Worm (Caenorhabditis elegans) whole organism, young adult: ENCODE results near the gene F53F4.4.

Source experiments
- B0019.2 ChIP-seq: fragments of 200-800 bp; sonication (Bioruptor generic); conservative IDR thresholded peaks from 2 replicates; pipeline ENCODE4 v1.3.6; 2022; ENCODE audit warnings: missing genetic modification reagents, missing genetic modification characterization, missing compliant biosample characterization
- B0261.1 ChIP-seq: sonication (generic microtip); optimal IDR thresholded peaks from 2 replicates; lab custom pipeline; 2016; ENCODE audit warnings: mild to moderate bottlenecking, missing genetic modification characterization, moderate library complexity, missing compliant biosample characterization
- B0336.3 ChIP-seq: fragments of 200-800 bp; sonication (Bioruptor generic); IDR thresholded peaks from 2 replicates; pipeline ENCODE4 v1.3.6; 2022; ENCODE audit warnings: missing genetic modification characterization, missing compliant biosample characterization
- C17E4.6 ChIP-seq: fragments of 200-800 bp; sonication (Bioruptor generic); IDR thresholded peaks from 2 replicates; pipeline ENCODE4 v1.3.6; 2022; ENCODE audit warnings: missing genetic modification reagents, missing genetic modification characterization, missing compliant biosample characterization
- D2030.7 ChIP-seq: fragments of 200-800 bp; sonication (Bioruptor generic); IDR thresholded peaks from 2 replicates; pipeline ENCODE4 v1.3.6; 2022; ENCODE audit warnings: missing genetic modification reagents, missing genetic modification characterization, missing compliant biosample characterization
- F22D6.2 ChIP-seq: sonication (generic microtip); optimal IDR thresholded peaks from 2 replicates; lab custom pipeline; 2016; ENCODE audit warnings: mild to moderate bottlenecking, missing genetic modification characterization, missing compliant biosample characterization
- F23B12.7 ChIP-seq: sonication (generic microtip); optimal IDR thresholded peaks from 2 replicates; lab custom pipeline; 2017; ENCODE audit warnings: missing genetic modification characterization, mild to moderate bottlenecking, missing compliant biosample characterization, antibody characterized with exemption, moderate library complexity; ENCODE audit not compliant: insufficient read depth
- F33H1.4 ChIP-seq: fragments of 200-800 bp; sonication (Bioruptor generic); IDR thresholded peaks from 2 replicates; pipeline ENCODE4 v1.3.6; 2022; ENCODE audit warnings: missing genetic modification reagents, missing genetic modification characterization, missing compliant biosample characterization
- F49E8.2 ChIP-seq: sonication (generic microtip); optimal IDR thresholded peaks from 3 replicates; lab custom pipeline; 2017; ENCODE audit warnings: missing genetic modification characterization, mild to moderate bottlenecking, missing compliant biosample characterization, antibody characterized with exemption, moderate library complexity; ENCODE audit not compliant: insufficient read depth
- F55B11.4 ChIP-seq: sonication (generic microtip); optimal IDR thresholded peaks from 2 replicates; lab custom pipeline; 2016; ENCODE audit warnings: missing compliant biosample characterization, missing genetic modification characterization, borderline replicate concordance; ENCODE audit not compliant: insufficient read depth
- F57A8.1 ChIP-seq: fragments of 200-800 bp; sonication (Bioruptor generic); optimal IDR thresholded peaks from 2 replicates; lab custom pipeline; 2018; ENCODE audit warnings: mild to moderate bottlenecking, missing genetic modification characterization, moderate library complexity, missing compliant biosample characterization
- K12H6.12 ChIP-seq: fragments of 200-800 bp; sonication (Bioruptor generic); optimal IDR thresholded peaks from 2 replicates; lab custom pipeline; 2018; ENCODE audit warnings: mild to moderate bottlenecking, missing genetic modification characterization, missing compliant biosample characterization
- T07F8.4 ChIP-seq: sonication (generic microtip); optimal IDR thresholded peaks from 2 replicates; lab custom pipeline; 2016; ENCODE audit warnings: mild to moderate bottlenecking, missing genetic modification characterization, moderate library complexity, missing compliant biosample characterization
- T26A5.8 ChIP-seq: sonication (generic microtip); optimal IDR thresholded peaks from 2 replicates; lab custom pipeline; 2016; ENCODE audit warnings: missing genetic modification characterization, missing compliant biosample characterization
- Y53F4B.3 ChIP-seq: fragments of 200-800 bp; sonication (Bioruptor generic); IDR thresholded peaks from 2 replicates; pipeline ENCODE4 v1.3.6; 2022; ENCODE audit warnings: missing genetic modification reagents, missing genetic modification characterization, missing compliant biosample characterization
- Y53G8AR.9 ChIP-seq: fragments of 200-800 bp; sonication (Bioruptor generic); conservative IDR thresholded peaks from 2 replicates; pipeline ENCODE4 v1.3.6; 2022; ENCODE audit warnings: missing genetic modification reagents, missing genetic modification characterization, missing compliant biosample characterization
- Y67H2A.10 ChIP-seq: fragments of 200-800 bp; sonication (Bioruptor generic); conservative IDR thresholded peaks from 2 replicates; pipeline ENCODE4 v1.3.6; 2022; ENCODE audit warnings: missing genetic modification reagents, missing genetic modification characterization, missing compliant biosample characterization
- Y95B8A.8 ChIP-seq: fragments of 200-800 bp; sonication (Bioruptor generic); IDR thresholded peaks from 2 replicates; pipeline ENCODE4 v1.3.6; 2022; ENCODE audit warnings: missing genetic modification reagents, missing genetic modification characterization, missing compliant biosample characterization
- bed-2 ChIP-seq: fragments of 200-800 bp; sonication (Bioruptor generic); IDR thresholded peaks from 2 replicates; pipeline ENCODE4 v1.3.6; 2022; ENCODE audit warnings: missing genetic modification reagents, missing genetic modification characterization, missing compliant biosample characterization
- cebp-1 ChIP-seq, 2 experiments: fragments of 200-800 bp in 1 of 2; sonication (Bioruptor generic) in 1 of 2; sonication (generic microtip) in 1 of 2; IDR thresholded peaks in 1 of 2; optimal IDR thresholded peaks in 1 of 2; 2 replicates each; pipeline versions ENCODE4 v1.3.6 to Lab custom; 2017 to 2022; ENCODE audit warnings: missing compliant biosample characterization in 2 of 2, missing genetic modification characterization in 2 of 2, mild to moderate bottlenecking in 1 of 2, missing genetic modification reagents in 1 of 2, moderate library complexity in 1 of 2
- ceh-58 ChIP-seq: fragments of 200-800 bp; sonication (Bioruptor generic); IDR thresholded peaks from 2 replicates; pipeline ENCODE4 v1.3.6; 2022; ENCODE audit warnings: missing genetic modification characterization, missing compliant biosample characterization
- ceh-91 ChIP-seq: fragments of 200-800 bp; sonication (Bioruptor generic); IDR thresholded peaks from 2 replicates; pipeline ENCODE4 v1.3.6; 2022; ENCODE audit warnings: missing genetic modification reagents, missing genetic modification characterization, missing compliant biosample characterization
- die-1 ChIP-seq: sonication (generic microtip); optimal IDR thresholded peaks from 2 replicates; lab custom pipeline; 2016; ENCODE audit warnings: missing genotype, mild to moderate bottlenecking, missing genetic modification characterization, missing compliant biosample characterization
- dox-1 ChIP-seq: fragments of 200-800 bp; sonication (Bioruptor generic); IDR thresholded peaks from 2 replicates; pipeline ENCODE4 v1.3.6; 2022; ENCODE audit warnings: missing genetic modification reagents, missing genetic modification characterization, missing compliant biosample characterization
- dpff-1 ChIP-seq: sonication (generic microtip); optimal IDR thresholded peaks from 2 replicates; lab custom pipeline; 2017; ENCODE audit warnings: mild to moderate bottlenecking, missing genetic modification characterization, missing compliant biosample characterization
- dpl-1 ChIP-seq: fragments of 150-350 bp; optimal IDR thresholded peaks from 2 replicates; lab custom pipeline; 2014; ENCODE audit warnings: missing biosample characterization, missing genetic modification reagents, missing genetic modification characterization
- egl-18 ChIP-seq: fragments of 200-800 bp; sonication (Bioruptor generic); IDR thresholded peaks from 2 replicates; pipeline ENCODE4 v1.3.6; 2022; ENCODE audit warnings: missing genetic modification reagents, missing genetic modification characterization, missing compliant biosample characterization
- ekl-4 ChIP-seq: fragments of 200-800 bp; sonication (Bioruptor generic); IDR thresholded peaks from 2 replicates; pipeline ENCODE4 v1.3.6; 2022; ENCODE audit warnings: missing genetic modification reagents, missing genetic modification characterization, missing compliant biosample characterization
- fkh-3 ChIP-seq: sonication (generic microtip); optimal IDR thresholded peaks from 2 replicates; lab custom pipeline; 2016; ENCODE audit warnings: mild to moderate bottlenecking, missing genetic modification characterization, missing compliant biosample characterization
- hmg-1.2 ChIP-seq: fragments of 200-800 bp; sonication (Bioruptor generic); IDR thresholded peaks from 2 replicates; pipeline ENCODE4 v1.3.6; 2022; ENCODE audit warnings: missing genetic modification reagents, missing genetic modification characterization, missing compliant biosample characterization
- hsf-1 ChIP-seq: fragments of 200-800 bp; sonication (Bioruptor generic); IDR thresholded peaks from 2 replicates; pipeline ENCODE4 v1.3.6; 2022; ENCODE audit warnings: missing genetic modification reagents, missing genetic modification characterization, missing compliant biosample characterization
- let-526 ChIP-seq: fragments of 200-800 bp; sonication (Bioruptor generic); IDR thresholded peaks from 2 replicates; pipeline ENCODE4 v1.3.6; 2022; ENCODE audit warnings: missing genetic modification reagents, missing genetic modification characterization, missing compliant biosample characterization
- lin-26 ChIP-seq: fragments of 200-800 bp; sonication (Bioruptor generic); IDR thresholded peaks from 2 replicates; pipeline ENCODE4 v1.3.6; 2022; ENCODE audit warnings: missing genetic modification reagents, missing genetic modification characterization, missing compliant biosample characterization
- lin-35 ChIP-seq, 3 experiments: fragments of 150-350 bp in 2 of 3; sonication (generic microtip) in 1 of 3; optimal IDR thresholded peaks; 2 replicates each; lab custom pipeline; 2014 to 2018; ENCODE audit warnings: missing biosample characterization in 3 of 3, missing genetic modification characterization in 3 of 3, missing genetic modification reagents in 3 of 3
- lsl-1 ChIP-seq: fragments of 200-800 bp; sonication (Bioruptor generic); optimal IDR thresholded peaks from 2 replicates; lab custom pipeline; 2018; ENCODE audit warnings: mild to moderate bottlenecking, missing genetic modification characterization, moderate library complexity, missing compliant biosample characterization
- madf-6 ChIP-seq: fragments of 200-800 bp; sonication (Bioruptor generic); IDR thresholded peaks from 2 replicates; pipeline ENCODE4 v1.3.6; 2022; ENCODE audit warnings: missing genetic modification reagents, missing genetic modification characterization, missing compliant biosample characterization
- mcd-1 ChIP-seq: fragments of 200-800 bp; sonication (Bioruptor generic); IDR thresholded peaks from 2 replicates; pipeline ENCODE4 v1.3.6; 2022; ENCODE audit warnings: missing genetic modification reagents, missing genetic modification characterization, missing compliant biosample characterization
- nfya-1 ChIP-seq: sonication (generic microtip); optimal IDR thresholded peaks from 2 replicates; lab custom pipeline; 2017; ENCODE audit warnings: antibody characterized with exemption, missing compliant biosample characterization, missing genetic modification characterization, borderline replicate concordance; ENCODE audit not compliant: insufficient read depth
- nfya-2 ChIP-seq: fragments of 200-800 bp; sonication (Bioruptor generic); IDR thresholded peaks from 2 replicates; pipeline ENCODE4 v1.3.6; 2022; ENCODE audit warnings: missing genetic modification reagents, missing genetic modification characterization, missing compliant biosample characterization
- nhr-179 ChIP-seq: sonication (generic microtip); optimal IDR thresholded peaks from 2 replicates; lab custom pipeline; 2016; ENCODE audit warnings: mild to moderate bottlenecking, missing genetic modification characterization, missing compliant biosample characterization
- sdz-38 ChIP-seq: sonication (generic microtip); optimal IDR thresholded peaks from 2 replicates; lab custom pipeline; 2016; ENCODE audit warnings: missing genotype, missing genetic modification characterization, missing compliant biosample characterization
- sea-2 ChIP-seq: fragments of 200-800 bp; sonication (Bioruptor generic); IDR thresholded peaks from 2 replicates; pipeline ENCODE4 v1.3.6; 2022; ENCODE audit warnings: missing genetic modification characterization, missing compliant biosample characterization
- somi-1 ChIP-seq: fragments of 200-800 bp; sonication (Bioruptor generic); optimal IDR thresholded peaks from 2 replicates; lab custom pipeline; 2018; ENCODE audit warnings: mild to moderate bottlenecking, missing genetic modification characterization, missing compliant biosample characterization
- unc-130 ChIP-seq: sonication (generic microtip); optimal IDR thresholded peaks from 2 replicates; lab custom pipeline; 2016; ENCODE audit warnings: missing genetic modification reagents, missing genetic modification characterization, missing compliant biosample characterization
- zfh-2 ChIP-seq: fragments of 200-800 bp; sonication (Bioruptor generic); conservative IDR thresholded peaks from 2 replicates; pipeline ENCODE4 v1.3.6; 2022; ENCODE audit warnings: missing genetic modification reagents, missing genetic modification characterization, missing compliant biosample characterization
- zim-3 ChIP-seq: sonication (generic microtip); optimal IDR thresholded peaks from 2 replicates; lab custom pipeline; 2017; ENCODE audit warnings: mild to moderate bottlenecking, missing genetic modification characterization, moderate library complexity, missing compliant biosample characterization
- ztf-18 ChIP-seq: sonication (generic microtip); optimal IDR thresholded peaks from 2 replicates; lab custom pipeline; 2016; ENCODE audit warnings: missing genotype, mild to moderate bottlenecking, missing genetic modification characterization, missing compliant biosample characterization
- ztf-25 ChIP-seq: fragments of 200-800 bp; sonication (Bioruptor generic); IDR thresholded peaks from 2 replicates; pipeline ENCODE4 v1.3.6; 2022; ENCODE audit warnings: missing genetic modification reagents, missing genetic modification characterization, missing compliant biosample characterization
- ztf-28 ChIP-seq: fragments of 200-800 bp; sonication (Bioruptor generic); IDR thresholded peaks from 2 replicates; pipeline ENCODE4 v1.3.6; 2022; ENCODE audit warnings: missing genetic modification reagents, missing genetic modification characterization, missing compliant biosample characterization

F53F4.4 gene

ce11 chrV:13566967-13567366 is 26.2 kb upstream of the F53F4.4 start (continued):
- TF ChIP-seq nhr-179 (tag; lab: Kevin White, UChicago) (no peak), K12H6.12 (tag; lab: Kevin White, UChicago) (no peak), ekl-4 (GFP tag; lab: Robert Waterston, UW) (peak; percentile 75), F23B12.7 (tag; lab: Kevin White, UChicago) (no peak), ztf-25 (no peak), nfya-1 (tag; lab: Kevin White, UChicago) (no peak), C17E4.6 (GFP tag; lab: Robert Waterston, UW) (no peak), let-526 (GFP tag; lab: Robert Waterston, UW) (0 out of 2 replicates have a peak, but pooled peaks have one; percentile 11), ceh-58 (GFP tag; lab: Robert Waterston, UW) (no peak), F55B11.4 (tag; lab: Kevin White, UChicago) (no peak), unc-130 (no peak), Y67H2A.10 (GFP tag; lab: Robert Waterston, UW) (no peak), F22D6.2 (tag; lab: Kevin White, UChicago) (no peak), zim-3 (tag; lab: Kevin White, UChicago) (no peak), fkh-3 (tag; lab: Kevin White, UChicago) (no peak), lin-26 (no peak), die-1 (tag; lab: Kevin White, UChicago) (peak; percentile 55), zfh-2 (GFP tag; lab: Robert Waterston, UW) (no peak), Y53F4B.3 (no peak), hsf-1 (peak; percentile 46; the same call in 1 of the 2 replicates), F57A8.1 (GFP tag; lab: Kevin White, UChicago) (no peak), nfya-2 (GFP tag; lab: Robert Waterston, UW) (no peak), sdz-38 (tag; lab: Kevin White, UChicago) (no peak), egl-18 (GFP tag; lab: Robert Waterston, UW) (no peak), sea-2 (no peak), lin-35 (GFP tag; optimal IDR thresholded peaks at IDR 0.05; lab: Kevin White, UChicago) (no peak), dpff-1 (tag; lab: Kevin White, UChicago) (peak; percentile 67), dox-1 (no peak), hmg-1.2 (GFP tag; lab: Robert Waterston, UW) (peak; percentile 26; the same call in 1 of the 2 replicates), cebp-1 (GFP tag; IDR thresholded peaks at IDR 0.05; lab: Robert Waterston, UW) (no peak), cebp-1 (tag; optimal IDR thresholded peaks at IDR 0.05; lab: Kevin White, UChicago) (peak; percentile 47), F49E8.2 (tag; lab: Kevin White, UChicago) (no peak), B0019.2 (GFP tag; lab: Robert Waterston, UW) (no peak), ztf-18 (tag; lab: Kevin White, UChicago) (no peak), B0336.3 (GFP tag; lab: Robert Waterston, UW) (peak; percentile 85), somi-1 (GFP tag; lab: Kevin White, UChicago) (no peak), B0261.1 (tag; lab: Kevin White, UChicago) (no peak), dpl-1 (GFP tag; lab: Kevin White, UChicago) (no peak), madf-6 (GFP tag; lab: Robert Waterston, UW) (peak; percentile 51), ceh-91 (GFP tag; lab: Robert Waterston, UW) (no peak), lsl-1 (GFP tag; lab: Kevin White, UChicago) (no peak), T07F8.4 (tag; lab: Kevin White, UChicago) (no peak), T26A5.8 (tag; lab: Kevin White, UChicago) (peak; percentile 70), F33H1.4 (no peak), mcd-1 (peak; percentile 72), bed-2 (GFP tag; lab: Robert Waterston, UW) (no peak), Y53G8AR.9 (peak; percentile 90), ztf-28 (GFP tag; lab: Robert Waterston, UW) (no peak), D2030.7 (no peak), Y95B8A.8 (GFP tag; lab: Robert Waterston, UW) (0 out of 2 replicates have a peak, but pooled peaks have one; percentile 71)
